Worm (Caenorhabditis elegans): ENCODE results near the gene srw-53.

ce11 chrV:15943125-15943524, at the start of gene srw-53:
- no peak for TF ChIP-seq elt-3 (tag; optimal IDR thresholded peaks at IDR 0.05)
- no peak for TF ChIP-seq Y116A8C.19 (tag; optimal IDR thresholded peaks at IDR 0.05; ENCODE audit: borderline replicate concordance)
- no peak for TF ChIP-seq lin-39 (tag; optimal IDR thresholded peaks at IDR 0.05)
- no peak for TF ChIP-seq grh-1 (GFP tag; IDR thresholded peaks at IDR 0.05)

Measured in whole organism, L1 larva.